Worm (Caenorhabditis elegans): ENCODE results near the gene F43C11.2.

DNA sequence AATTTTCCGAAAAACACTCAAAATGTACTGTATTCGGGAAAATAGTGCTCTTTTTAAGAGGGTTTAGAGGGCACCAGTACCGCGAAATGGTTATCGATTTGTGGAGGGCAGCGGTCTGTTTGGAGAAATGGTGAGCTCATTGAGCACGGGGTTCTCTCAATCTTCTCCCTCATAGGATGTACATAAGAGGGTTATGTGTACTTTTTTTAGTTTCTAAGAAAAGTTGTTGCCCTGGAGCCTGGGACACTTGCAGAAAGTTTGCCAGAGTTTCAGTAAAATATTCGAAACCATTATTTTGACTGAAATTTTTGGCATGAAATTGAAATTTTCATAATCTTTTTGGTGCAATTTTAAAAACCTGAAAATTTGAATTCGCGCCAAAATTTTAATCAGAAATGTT lies 2.0 kb upstream of the F43C11.2 start, which contains the start of gene F43C11.10:
- TF ChIP-seq ztf-4 (tag; optimal IDR thresholded peaks at IDR 0.05) (no peak), ama-1 (optimal IDR thresholded peaks at IDR 0.05) (no peak), unc-39 (tag; optimal IDR thresholded peaks at IDR 0.05) (no peak), nhr-76 (tag; optimal IDR thresholded peaks at IDR 0.05) (no peak), unc-62 (GFP tag; optimal IDR thresholded peaks at IDR 0.05) (no peak), zag-1 (tag; optimal IDR thresholded peaks at IDR 0.05) (no peak), jun-1 (tag; optimal IDR thresholded peaks at IDR 0.05) (no peak), elt-2 (tag; optimal IDR thresholded peaks at IDR 0.05) (no peak), fos-1 (tag; optimal IDR thresholded peaks at IDR 0.05) (no peak), ceh-28 (tag; optimal IDR thresholded peaks at IDR 0.05) (no peak)
